Worm (Caenorhabditis elegans) whole organism, young adult: ENCODE results near the gene T13C2.7.

Experiments
- B0035.1 ChIP-seq: sonication (generic microtip); optimal IDR thresholded peaks from 2 replicates; lab custom pipeline; 2016; ENCODE audit warnings: missing genetic modification characterization, mild to moderate bottlenecking, missing compliant biosample characterization, missing genotype, missing genetic modification reagents
- F49E8.2 ChIP-seq: sonication (generic microtip); optimal IDR thresholded peaks from 3 replicates; lab custom pipeline; 2017; ENCODE audit warnings: missing genetic modification characterization, mild to moderate bottlenecking, missing compliant biosample characterization, antibody characterized with exemption, moderate library complexity; ENCODE audit not compliant: insufficient read depth
- F52B5.7 ChIP-seq: sonication (generic microtip); optimal IDR thresholded peaks from 2 replicates; lab custom pipeline; 2016; ENCODE audit warnings: mild to moderate bottlenecking, missing genetic modification characterization, missing compliant biosample characterization
- F55B11.4 ChIP-seq: sonication (generic microtip); optimal IDR thresholded peaks from 2 replicates; lab custom pipeline; 2016; ENCODE audit warnings: missing compliant biosample characterization, missing genetic modification characterization, borderline replicate concordance; ENCODE audit not compliant: insufficient read depth
- K12H6.12 ChIP-seq: fragments of 200-800 bp; sonication (Bioruptor generic); optimal IDR thresholded peaks from 2 replicates; lab custom pipeline; 2018; ENCODE audit warnings: mild to moderate bottlenecking, missing genetic modification characterization, missing compliant biosample characterization
- Y53F4B.3 ChIP-seq: fragments of 200-800 bp; sonication (Bioruptor generic); IDR thresholded peaks from 2 replicates; pipeline ENCODE4 v1.3.6; 2022; ENCODE audit warnings: missing genetic modification reagents, missing genetic modification characterization, missing compliant biosample characterization
- ama-1 ChIP-seq, 3 experiments: fragments of 150-350 bp in 1 of 3; sonication (generic microtip) in 2 of 3; optimal IDR thresholded peaks; 2 replicates each; lab custom pipeline; 2014 to 2018; ENCODE audit warnings: missing biosample characterization in 2 of 3, missing genetic modification characterization in 2 of 3, missing genetic modification reagents in 2 of 3
- aptf-3 ChIP-seq: fragments of 200-800 bp; sonication (Bioruptor generic); IDR thresholded peaks from 2 replicates; pipeline ENCODE4 v1.3.6; 2022; ENCODE audit warnings: missing genetic modification characterization, missing compliant biosample characterization
- athp-1 ChIP-seq: sonication (generic microtip); optimal IDR thresholded peaks from 2 replicates; lab custom pipeline; 2017; ENCODE audit warnings: mild to moderate bottlenecking, missing genetic modification characterization, missing compliant biosample characterization
- attf-3 ChIP-seq: fragments of 200-800 bp; sonication (Bioruptor generic); conservative IDR thresholded peaks from 2 replicates; pipeline ENCODE4 v1.3.6; 2022; ENCODE audit warnings: missing genetic modification reagents, missing genetic modification characterization, missing compliant biosample characterization
- cebp-2 ChIP-seq: fragments of 200-800 bp; sonication (Bioruptor generic); IDR thresholded peaks from 2 replicates; pipeline ENCODE4 v1.3.6; 2022; ENCODE audit warnings: missing genetic modification characterization, missing compliant biosample characterization
- ceh-27 ChIP-seq: fragments of 200-800 bp; sonication (Bioruptor generic); optimal IDR thresholded peaks from 2 replicates; lab custom pipeline; 2018; ENCODE audit warnings: mild to moderate bottlenecking, missing genetic modification characterization, moderate library complexity, missing compliant biosample characterization
- dox-1 ChIP-seq: fragments of 200-800 bp; sonication (Bioruptor generic); IDR thresholded peaks from 2 replicates; pipeline ENCODE4 v1.3.6; 2022; ENCODE audit warnings: missing genetic modification reagents, missing genetic modification characterization, missing compliant biosample characterization
- dpl-1 ChIP-seq: fragments of 150-350 bp; optimal IDR thresholded peaks from 2 replicates; lab custom pipeline; 2014; ENCODE audit warnings: missing biosample characterization, missing genetic modification reagents, missing genetic modification characterization
- efl-1 ChIP-seq: fragments of 150-350 bp; optimal IDR thresholded peaks from 2 replicates; lab custom pipeline; 2014; ENCODE audit warnings: missing biosample characterization, missing genetic modification reagents, missing genetic modification characterization
- egrh-3 ChIP-seq: fragments of 200-800 bp; sonication (Bioruptor generic); IDR thresholded peaks from 2 replicates; pipeline ENCODE4 v1.3.6; 2022; ENCODE audit warnings: missing genetic modification reagents, missing genetic modification characterization, missing compliant biosample characterization
- ekl-4 ChIP-seq: fragments of 200-800 bp; sonication (Bioruptor generic); IDR thresholded peaks from 2 replicates; pipeline ENCODE4 v1.3.6; 2022; ENCODE audit warnings: missing genetic modification reagents, missing genetic modification characterization, missing compliant biosample characterization
- fkh-3 ChIP-seq: sonication (generic microtip); optimal IDR thresholded peaks from 2 replicates; lab custom pipeline; 2016; ENCODE audit warnings: mild to moderate bottlenecking, missing genetic modification characterization, missing compliant biosample characterization
- hlh-12 ChIP-seq: sonication (generic microtip); optimal IDR thresholded peaks from 2 replicates; lab custom pipeline; 2016; ENCODE audit warnings: missing genetic modification characterization, missing compliant biosample characterization
- hmg-20 ChIP-seq: fragments of 200-800 bp; sonication (Bioruptor generic); IDR thresholded peaks from 2 replicates; pipeline ENCODE4 v1.3.6; 2022; ENCODE audit warnings: missing genetic modification reagents, missing genetic modification characterization, missing compliant biosample characterization
- madf-10 ChIP-seq: sonication (generic microtip); optimal IDR thresholded peaks from 2 replicates; lab custom pipeline; 2016; ENCODE audit warnings: mild to moderate bottlenecking, missing genetic modification characterization, missing compliant biosample characterization
- madf-3 ChIP-seq: fragments of 200-800 bp; sonication (Bioruptor generic); IDR thresholded peaks from 2 replicates; pipeline ENCODE4 v1.3.6; 2022; ENCODE audit warnings: missing genetic modification reagents, missing genetic modification characterization, missing compliant biosample characterization
- madf-6 ChIP-seq: fragments of 200-800 bp; sonication (Bioruptor generic); IDR thresholded peaks from 2 replicates; pipeline ENCODE4 v1.3.6; 2022; ENCODE audit warnings: missing genetic modification reagents, missing genetic modification characterization, missing compliant biosample characterization
- mcd-1 ChIP-seq: fragments of 200-800 bp; sonication (Bioruptor generic); IDR thresholded peaks from 2 replicates; pipeline ENCODE4 v1.3.6; 2022; ENCODE audit warnings: missing genetic modification reagents, missing genetic modification characterization, missing compliant biosample characterization
- mel-28 ChIP-seq: sonication (generic microtip); optimal IDR thresholded peaks from 2 replicates; lab custom pipeline; 2016; ENCODE audit warnings: borderline replicate concordance, mild to moderate bottlenecking, missing genetic modification characterization, missing compliant biosample characterization
- nhr-179 ChIP-seq: sonication (generic microtip); optimal IDR thresholded peaks from 2 replicates; lab custom pipeline; 2016; ENCODE audit warnings: mild to moderate bottlenecking, missing genetic modification characterization, missing compliant biosample characterization
- pha-4 ChIP-seq: fragments of 150-350 bp; sonication (generic microtip); optimal IDR thresholded peaks from 2 replicates; lab custom pipeline; 2014; ENCODE audit warnings: missing biosample characterization, missing genetic modification reagents, missing genetic modification characterization
- rec-8 ChIP-seq, 2 experiments: sonication (generic microtip); optimal IDR thresholded peaks; 2 replicates each; lab custom pipeline; 2016; ENCODE audit warnings: mild to moderate bottlenecking in 2 of 2, missing genetic modification characterization in 2 of 2, missing genetic modification reagents in 2 of 2, missing genotype in 2 of 2, missing biosample characterization in 1 of 2, missing compliant biosample characterization in 1 of 2, moderate library complexity in 1 of 2
- snpc-1.1 ChIP-seq: sonication (generic microtip); optimal IDR thresholded peaks from 2 replicates; lab custom pipeline; 2017; ENCODE audit warnings: missing genetic modification characterization, mild to moderate bottlenecking, missing compliant biosample characterization, antibody characterized with exemption, moderate library complexity, missing genotype, missing genetic modification reagents; ENCODE audit not compliant: insufficient read depth
- sptf-2 ChIP-seq: fragments of 200-800 bp; sonication (Bioruptor generic); optimal IDR thresholded peaks from 2 replicates; lab custom pipeline; 2018; ENCODE audit warnings: mild to moderate bottlenecking, missing genetic modification characterization, missing compliant biosample characterization
- tlf-1 ChIP-seq: fragments of 200-800 bp; sonication (Bioruptor generic); optimal IDR thresholded peaks from 2 replicates; lab custom pipeline; 2018; ENCODE audit warnings: mild to moderate bottlenecking, missing genetic modification characterization, missing compliant biosample characterization
- xnd-1 ChIP-seq: sonication (generic microtip); optimal IDR thresholded peaks from 2 replicates; lab custom pipeline; 2016; ENCODE audit warnings: missing genotype, missing genetic modification reagents, missing genetic modification characterization, missing compliant biosample characterization
- ztf-18 ChIP-seq: sonication (generic microtip); optimal IDR thresholded peaks from 2 replicates; lab custom pipeline; 2016; ENCODE audit warnings: missing genotype, mild to moderate bottlenecking, missing genetic modification characterization, missing compliant biosample characterization
- ztf-26 ChIP-seq: sonication (generic microtip); optimal IDR thresholded peaks from 2 replicates; lab custom pipeline; 2017; ENCODE audit warnings: missing genetic modification characterization, missing compliant biosample characterization
- ztf-6 ChIP-seq: fragments of 200-800 bp; sonication (Bioruptor generic); IDR thresholded peaks from 2 replicates; pipeline ENCODE4 v1.3.6; 2022; ENCODE audit warnings: missing genetic modification reagents, missing genetic modification characterization, missing compliant biosample characterization

The T13C2.7 gene

DNA sequence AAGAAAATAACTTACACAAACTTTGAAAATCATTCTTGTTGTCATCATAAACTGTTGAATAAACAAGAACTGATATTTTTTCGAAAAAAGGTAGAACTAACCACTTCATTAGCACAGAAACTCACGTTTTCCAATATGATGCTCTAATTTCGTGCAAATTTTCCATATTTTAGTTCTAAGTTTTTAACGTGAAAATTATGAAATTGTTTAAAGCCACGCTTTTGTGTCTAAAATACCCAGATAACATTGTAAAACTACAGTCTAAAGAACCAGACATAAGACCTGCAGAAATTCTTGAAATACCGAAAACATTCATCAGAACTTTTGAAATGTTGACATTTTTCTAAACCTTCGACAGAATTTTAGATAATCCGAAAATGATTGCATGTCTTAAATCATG is 28.0 kb downstream of the T13C2.7 start, which contains the start of gene F31E8.5:
Gene F31E8.5, minus strand, starts transcription at position 101 of the 400 bp plus-strand sequence.
- no peak for TF ChIP-seq ztf-18 (tag; lab: Kevin White, UChicago)
- no peak for TF ChIP-seq ama-1 (optimal IDR thresholded peaks at IDR 0.05; lab: Kevin White, UChicago)
- no peak for TF ChIP-seq ama-1 (GFP tag; optimal IDR thresholded peaks at IDR 0.05; lab: Kevin White, UChicago)
- TF ChIP-seq, all 124 proteins: peak for 0

ce11 chrII:6808539-6808938 is 29.3 kb downstream of the T13C2.7 start:
- TF ChIP-seq cebp-2 (GFP tag; lab: Robert Waterston, UW) (no peak), K12H6.12 (tag; lab: Kevin White, UChicago) (peak; percentile 8), F52B5.7 (tag; lab: Kevin White, UChicago) (no peak), tlf-1 (GFP tag; lab: Kevin White, UChicago) (no peak), B0035.1 (tag; lab: Kevin White, UChicago) (no peak), egrh-3 (GFP tag; lab: Robert Waterston, UW) (no peak), aptf-3 (GFP tag; lab: Robert Waterston, UW) (no peak), madf-6 (no peak), efl-1 (GFP tag; lab: Kevin White, UChicago) (no peak)

DNA sequence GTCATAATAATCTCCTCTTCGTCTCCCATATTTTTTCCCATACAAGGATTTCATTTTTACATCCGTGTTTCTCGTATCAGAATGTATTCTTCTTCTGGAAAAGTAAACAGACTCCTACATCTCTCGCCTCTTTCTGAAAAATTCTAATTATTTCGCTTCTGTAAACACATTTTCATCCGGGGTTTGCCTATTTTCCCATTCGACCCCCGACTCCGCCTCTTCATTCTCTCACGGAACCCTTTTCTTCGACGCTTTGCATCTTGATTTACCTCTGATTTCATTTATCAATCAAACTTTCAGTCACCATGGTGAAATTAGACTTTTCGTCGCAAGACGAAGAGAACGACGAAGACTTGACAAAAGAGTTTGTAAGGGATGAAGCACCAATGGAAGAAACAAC is 31.5 kb downstream of the T13C2.7 start, which contains the start of gene snt-1:
Gene snt-1, plus strand, starts transcription at position 301 of the 400 bp plus-strand sequence.
- TF ChIP-seq K12H6.12 (tag; lab: Kevin White, UChicago) (no peak), hmg-20 (GFP tag; lab: Robert Waterston, UW) (no peak), madf-10 (tag; lab: Kevin White, UChicago) (no peak), aptf-3 (GFP tag; lab: Robert Waterston, UW) (no peak), athp-1 (tag; lab: Kevin White, UChicago) (no peak), attf-3 (GFP tag; lab: Robert Waterston, UW) (no peak), fkh-3 (tag; lab: Kevin White, UChicago) (no peak), mcd-1 (GFP tag; lab: Robert Waterston, UW) (no peak), ceh-27 (no peak), dpl-1 (no peak), snpc-1.1 (tag; lab: Kevin White, UChicago) (no peak), rec-8 (tag; optimal IDR thresholded peaks at IDR 0.05; lab: Kevin White, UChicago) (no peak)
- TF ChIP-seq, all 124 proteins: peak for 0

ce11 chrII:6812514-6812913 is 33.3 kb downstream of the T13C2.7 start:
- TF ChIP-seq dox-1 (no peak), pha-4 (tag; lab: Kevin White, UChicago) (no peak), mcd-1 (GFP tag; lab: Robert Waterston, UW) (no peak), F55B11.4 (tag; lab: Kevin White, UChicago) (no peak), hlh-12 (tag; lab: Kevin White, UChicago) (no peak), dpl-1 (no peak), ekl-4 (no peak), xnd-1 (tag; lab: Kevin White, UChicago) (no peak), athp-1 (tag; lab: Kevin White, UChicago) (no peak), nhr-179 (tag; lab: Kevin White, UChicago) (no peak), mel-28 (no peak), ztf-26 (no peak), madf-3 (no peak), ztf-6 (GFP tag; lab: Robert Waterston, UW) (no peak), F49E8.2 (tag; lab: Kevin White, UChicago) (no peak), sptf-2 (no peak), Y53F4B.3 (GFP tag; lab: Robert Waterston, UW) (no peak)
